Fruit fly (Drosophila melanogaster): ENCODE measurements around the gene CG11035.

CG11035 gene

DNA sequence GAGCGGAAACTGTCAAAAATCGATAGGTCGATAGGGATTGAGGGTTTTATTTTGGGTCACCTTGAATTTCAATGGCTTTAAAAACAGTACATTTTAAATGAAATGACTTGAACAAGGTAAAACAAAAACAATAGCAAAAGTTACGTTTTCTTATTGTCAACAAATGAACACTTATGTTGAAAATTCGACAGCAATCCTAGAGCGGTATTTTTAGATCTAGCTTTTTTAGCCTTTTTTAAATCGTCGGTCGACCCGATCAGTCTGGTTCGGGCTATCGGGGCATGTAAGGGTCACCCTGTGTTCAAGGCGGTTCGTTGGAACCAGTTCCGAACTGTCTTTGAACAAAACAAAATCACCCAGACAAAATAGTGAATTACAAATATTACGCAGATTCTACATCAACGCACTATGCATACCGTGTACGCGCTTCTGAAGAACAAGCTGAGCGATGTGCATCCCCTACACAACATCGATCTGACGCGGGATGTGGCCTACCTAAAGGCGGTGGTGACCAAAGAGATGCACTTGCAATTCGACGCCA lies 23.7 kb downstream of the CG11035 start, which contains the start of the genes CG11052 and CG3223 (continued):
- TF ChIP-seq CG2712 (tag; optimal IDR thresholded peaks at IDR 0.05) = peak; percentile 15
- no peak for TF ChIP-seq CG10565 (GFP tag; optimal IDR thresholded peaks at IDR 0.05)
- peak; percentile 29 for TF ChIP-seq pho (GFP tag; optimal IDR thresholded peaks at IDR 0.05)
- TF ChIP-seq exex (tag; optimal IDR thresholded peaks at IDR 0.05) = no peak
- no peak for TF ChIP-seq CG12942 (GFP tag; optimal IDR thresholded peaks at IDR 0.05)
- no peak for TF ChIP-seq CG4328 (GFP tag; optimal IDR thresholded peaks at IDR 0.05)
- TF ChIP-seq Kr (GFP tag; optimal IDR thresholded peaks at IDR 0.05) = no peak
- no peak for TF ChIP-seq ro (GFP tag; IDR thresholded peaks at IDR 0.05)
- TF ChIP-seq Taf1 (GFP tag; IDR thresholded peaks at IDR 0.05) = no peak
- no peak for TF ChIP-seq CrebB (tag; optimal IDR thresholded peaks at IDR 0.05)
- no peak for TF ChIP-seq cato (GFP tag; optimal IDR thresholded peaks at IDR 0.05; ENCODE audit: borderline replicate concordance)
- TF ChIP-seq lab (GFP tag; optimal IDR thresholded peaks at IDR 0.05) = no peak
- peak; percentile 40 for TF ChIP-seq fu2 (GFP tag; optimal IDR thresholded peaks at IDR 0.05)
- TF ChIP-seq Oli (tag; optimal IDR thresholded peaks at IDR 0.05) = no peak
- TF ChIP-seq dysf (GFP tag; IDR thresholded peaks at IDR 0.05) = no peak
- TF ChIP-seq PHDP (tag; optimal IDR thresholded peaks at IDR 0.05) = no peak
- TF ChIP-seq CG10543 (GFP tag; optimal IDR thresholded peaks at IDR 0.05) = peak; percentile 6
- TF ChIP-seq cg (GFP tag; optimal IDR thresholded peaks at IDR 0.05) = no peak
- TF ChIP-seq disco-r (GFP tag; optimal IDR thresholded peaks at IDR 0.05) = no peak
- TF ChIP-seq CG14050 (GFP tag; IDR thresholded peaks at IDR 0.05) = no peak
- TF ChIP-seq ind (GFP tag; optimal IDR thresholded peaks at IDR 0.05) = no peak
- TF ChIP-seq dpn (GFP tag; optimal IDR thresholded peaks at IDR 0.05) = peak in 1 of 2 experiments; percentile 21
- TF ChIP-seq CG16815 (GFP tag; optimal IDR thresholded peaks at IDR 0.05) = no peak
- no peak for TF ChIP-seq Bteb2 (GFP tag; optimal IDR thresholded peaks at IDR 0.05)
- no peak for TF ChIP-seq bab2 (GFP tag; optimal IDR thresholded peaks at IDR 0.05)
- TF ChIP-seq CG10321 (GFP tag; IDR thresholded peaks at IDR 0.05) = no peak
- TF ChIP-seq CG9932 (GFP tag; IDR thresholded peaks at IDR 0.05) = peak; percentile 69
- TF ChIP-seq Scr (GFP tag; IDR thresholded peaks at IDR 0.05; ENCODE audit: partially characterized antibody) = peak; percentile 59
- no peak for TF ChIP-seq fd64A (GFP tag; optimal IDR thresholded peaks at IDR 0.05)
- TF ChIP-seq NC2α (GFP tag; optimal IDR thresholded peaks at IDR 0.05) = no peak
- no peak for TF ChIP-seq Hr51 (GFP tag; optimal IDR thresholded peaks at IDR 0.05)
- TF ChIP-seq CG11085 (GFP tag; IDR thresholded peaks at IDR 0.05) = no peak
- TF ChIP-seq CG42726 (GFP tag; IDR thresholded peaks at IDR 0.05; ENCODE audit: partially characterized antibody) = no peak
- no peak for TF ChIP-seq lbe (GFP tag; optimal IDR thresholded peaks at IDR 0.05)
- no peak for TF ChIP-seq CG2875 (GFP tag; optimal IDR thresholded peaks at IDR 0.05)
- no peak for TF ChIP-seq Ssrp (tag; optimal IDR thresholded peaks at IDR 0.05)
- no peak for TF ChIP-seq abd-A (tag; optimal IDR thresholded peaks at IDR 0.05)
- no peak for TF ChIP-seq Oaz (GFP tag; IDR thresholded peaks at IDR 0.05)
- TF ChIP-seq Ets65A (GFP tag) = no peak
- TF ChIP-seq jigr1 (GFP tag; IDR thresholded peaks at IDR 0.05) = no peak
- TF ChIP-seq CG3726 (GFP tag; IDR thresholded peaks at IDR 0.05) = no peak
- TF ChIP-seq Jarid2 (GFP tag; optimal IDR thresholded peaks at IDR 0.05) = no peak
- no peak for TF ChIP-seq Gsc (GFP tag; IDR thresholded peaks at IDR 0.05)
- TF ChIP-seq klu (GFP tag; IDR thresholded peaks at IDR 0.05) = no peak
- TF ChIP-seq CG1529 (GFP tag; optimal IDR thresholded peaks at IDR 0.05) = no peak
- no peak for TF ChIP-seq CG8359 (GFP tag; optimal IDR thresholded peaks at IDR 0.05; ENCODE audit: borderline replicate concordance)
- TF ChIP-seq repo (GFP tag; optimal IDR thresholded peaks at IDR 0.05) = no peak
- no peak for TF ChIP-seq CG32767 (GFP tag; IDR thresholded peaks at IDR 0.05)
- TF ChIP-seq esg (GFP tag; conservative IDR thresholded peaks at IDR 0.05) = no peak
- TF ChIP-seq run (tag; optimal IDR thresholded peaks at IDR 0.05) = no peak
- TF ChIP-seq CG6272 (GFP tag; IDR thresholded peaks at IDR 0.05) = no peak
